Worm (Caenorhabditis elegans): Measurements from ENCODE around the gene bus-4.

ce11 chrIV:4692463-4692862 is 4.4 kb downstream of the bus-4 start, which contains the start of gene spe-51:
- no peak for TF ChIP-seq unc-62 (GFP tag; optimal IDR thresholded peaks at IDR 0.05)
- TF ChIP-seq nhr-11 (tag; optimal IDR thresholded peaks at IDR 0.05): no peak
- no peak for TF ChIP-seq ceh-82 (tag; optimal IDR thresholded peaks at IDR 0.05)
- no peak for TF ChIP-seq nhr-23 (tag; optimal IDR thresholded peaks at IDR 0.05)
- no peak for TF ChIP-seq elt-3 (tag; optimal IDR thresholded peaks at IDR 0.05)
- no peak for TF ChIP-seq skn-1 (tag; optimal IDR thresholded peaks at IDR 0.05)
- no peak for TF ChIP-seq ztf-4 (tag; optimal IDR thresholded peaks at IDR 0.05)
- no peak for TF ChIP-seq snpc-4 (tag; optimal IDR thresholded peaks at IDR 0.05)
- no peak for TF ChIP-seq lin-39 (tag; optimal IDR thresholded peaks at IDR 0.05)
- TF ChIP-seq crh-2 (tag; optimal IDR thresholded peaks at IDR 0.05): no peak
- no peak for TF ChIP-seq dmd-4 (tag; optimal IDR thresholded peaks at IDR 0.05)
- TF ChIP-seq unc-39 (tag; optimal IDR thresholded peaks at IDR 0.05): no peak
- no peak for TF ChIP-seq R02D3.7 (tag; optimal IDR thresholded peaks at IDR 0.05)
- TF ChIP-seq nhr-237 (tag; optimal IDR thresholded peaks at IDR 0.05): no peak
